Fruit fly (Drosophila melanogaster): ENCODE results near the gene CHES-1-like.

The CHES-1-like gene

DNA sequence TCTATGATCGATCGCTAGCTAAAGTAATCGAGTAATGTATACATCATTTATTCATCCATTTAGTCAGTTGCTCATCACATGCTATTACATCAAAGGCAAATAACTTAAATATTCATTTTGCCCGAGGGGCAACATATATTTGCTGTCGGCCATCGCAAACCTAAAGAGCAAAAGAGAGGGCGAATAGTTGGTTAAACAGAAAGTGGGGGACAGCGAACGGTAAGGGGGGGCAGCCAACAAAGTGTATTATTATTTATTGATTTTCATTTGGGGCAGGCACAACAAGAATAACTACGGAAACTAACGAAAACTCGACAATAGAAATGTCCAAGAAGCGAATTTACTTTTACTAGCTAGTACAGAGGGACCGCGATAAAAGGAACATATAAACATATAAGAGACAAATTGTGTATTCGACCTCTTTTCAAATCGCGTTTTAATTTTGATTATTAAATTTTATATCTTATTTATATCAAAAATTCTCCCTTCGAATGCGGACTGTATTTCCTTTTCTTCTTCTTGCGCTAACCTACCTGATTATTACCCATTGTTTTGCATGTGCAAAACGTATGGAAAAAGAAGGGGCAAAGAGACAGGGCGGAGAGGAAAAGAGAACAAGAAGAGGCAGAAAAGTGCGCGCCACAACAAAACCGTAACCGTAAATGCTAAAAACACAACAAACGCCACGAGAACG lies 17.8 kb downstream of the CHES-1-like start:
- TF ChIP-seq CG12605 (GFP tag; IDR thresholded peaks at IDR 0.05) (peak; percentile 12; the same call in 1 of the 2 replicates), gl (tag; optimal IDR thresholded peaks at IDR 0.05) (no peak), CG17806 (tag; optimal IDR thresholded peaks at IDR 0.05) (peak; percentile 5), D1 (tag; optimal IDR thresholded peaks at IDR 0.05) (no peak), EcR (GFP tag; optimal IDR thresholded peaks at IDR 0.05) (no peak), Ets98B (GFP tag; IDR thresholded peaks at IDR 0.05) (peak; percentile 68), CG4496 (GFP tag; IDR thresholded peaks at IDR 0.05) (peak; percentile 67; the same call in 2 of the 3 replicates)

DNA sequence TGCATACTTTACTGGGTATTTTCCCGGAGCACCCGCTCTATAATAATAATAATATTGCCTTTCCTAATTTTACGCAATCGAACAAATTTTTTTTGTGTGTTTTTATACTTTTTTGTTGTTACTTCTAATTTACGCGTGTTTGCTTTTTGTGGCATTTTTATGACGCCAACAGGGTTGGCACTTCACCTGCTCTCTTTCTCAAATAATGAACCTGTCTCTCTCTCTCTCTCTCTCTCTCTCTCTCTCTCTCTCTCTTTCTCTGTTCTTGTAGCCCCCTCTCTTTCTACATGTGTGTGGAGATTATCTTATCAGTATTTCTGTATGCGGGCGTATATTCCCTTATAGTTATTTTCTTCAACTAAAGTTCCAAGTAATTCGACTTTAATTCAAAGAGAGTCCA lies 18.5 kb downstream of the CHES-1-like start:
- TF ChIP-seq CG34367 (tag; optimal IDR thresholded peaks at IDR 0.05) (no peak), EcR (GFP tag; optimal IDR thresholded peaks at IDR 0.05) (no peak), CG9948 (tag; optimal IDR thresholded peaks at IDR 0.05) (no peak), CG15710 (tag; optimal IDR thresholded peaks at IDR 0.05) (no peak), Pif1A (GFP tag; optimal IDR thresholded peaks at IDR 0.05) (no peak), Ets98B (GFP tag; IDR thresholded peaks at IDR 0.05) (peak; percentile 32; the same call in 1 of the 2 replicates), fd96Ca (GFP tag; IDR thresholded peaks at IDR 0.05) (no peak), CG4496 (GFP tag; IDR thresholded peaks at IDR 0.05) (0 out of 3 replicates have a peak, but pooled peaks have one; percentile 29), Pif1B (GFP tag; optimal IDR thresholded peaks at IDR 0.05) (no peak), CG12605 (GFP tag; IDR thresholded peaks at IDR 0.05) (0 out of 2 replicates have a peak, but pooled peaks have one; percentile 24), rn (GFP tag; IDR thresholded peaks at IDR 0.05) (no peak)

- TF ChIP-seq rn (GFP tag; IDR thresholded peaks at IDR 0.05) (no peak), Pif1A (GFP tag; optimal IDR thresholded peaks at IDR 0.05) (no peak), CG32121 (GFP tag; IDR thresholded peaks at IDR 0.05) (no peak), CG34367 (tag; optimal IDR thresholded peaks at IDR 0.05) (no peak), gl (tag; optimal IDR thresholded peaks at IDR 0.05) (no peak), Pif1B (GFP tag; optimal IDR thresholded peaks at IDR 0.05) (no peak)
Observed at dm6 chrX:7688871-7689270, 20.3 kb downstream of the CHES-1-like start.

DNA sequence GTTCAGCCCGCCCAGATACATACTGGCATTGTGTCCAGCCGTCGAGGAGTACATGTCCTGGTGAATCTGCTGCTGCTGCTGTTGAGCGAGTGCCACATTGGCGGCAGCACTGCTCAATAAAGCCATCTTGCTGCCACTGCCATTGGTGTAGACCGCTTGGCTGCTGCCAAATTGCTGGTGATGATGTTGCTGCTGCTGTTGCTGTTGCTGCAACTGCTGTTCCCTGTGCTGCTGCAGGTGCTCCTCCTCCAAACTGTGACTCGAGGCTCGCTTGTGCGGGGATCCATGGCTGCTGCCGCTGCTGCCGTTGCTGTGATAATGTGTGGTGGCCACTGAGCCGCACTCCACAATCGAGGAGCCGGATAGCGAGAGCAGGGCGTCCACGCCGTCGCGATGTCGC lies 23.1 kb downstream of the CHES-1-like start:
- no peak for TF ChIP-seq CG15710 (tag; optimal IDR thresholded peaks at IDR 0.05)
- TF ChIP-seq CG10348 (GFP tag; IDR thresholded peaks at IDR 0.05) = no peak
- no peak for TF ChIP-seq Ets98B (GFP tag; IDR thresholded peaks at IDR 0.05)

DNA sequence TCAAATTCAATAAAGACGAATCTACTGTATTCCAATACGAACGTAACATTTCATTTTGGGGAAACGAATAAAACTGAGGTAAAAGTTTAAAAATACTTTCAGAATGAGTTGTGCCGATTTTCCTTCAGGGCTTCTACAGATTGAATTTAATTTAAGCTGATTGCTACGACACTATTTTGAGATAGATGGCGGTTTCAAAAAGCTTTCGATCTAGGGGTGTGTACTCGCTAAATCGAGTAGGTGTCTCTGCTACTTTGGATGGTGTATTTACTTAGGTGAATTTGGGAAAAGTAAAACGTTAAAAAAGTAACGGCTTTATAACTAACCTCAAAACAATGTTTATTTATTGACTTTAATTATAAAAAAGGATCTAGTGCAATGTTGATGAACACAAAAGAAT lies 30.4 kb downstream of the CHES-1-like start:
- TF ChIP-seq CG8301 (tag; optimal IDR thresholded peaks at IDR 0.05) = no peak
- no peak for TF ChIP-seq gl (tag; optimal IDR thresholded peaks at IDR 0.05)
- no peak for TF ChIP-seq D1 (tag; optimal IDR thresholded peaks at IDR 0.05)
- no peak for TF ChIP-seq Ets98B (GFP tag; IDR thresholded peaks at IDR 0.05)
- no peak for TF ChIP-seq CG8159 (tag; optimal IDR thresholded peaks at IDR 0.05)
- TF ChIP-seq fd96Ca (GFP tag; IDR thresholded peaks at IDR 0.05) = no peak
- no peak for TF ChIP-seq CG17806 (tag; optimal IDR thresholded peaks at IDR 0.05)
- TF ChIP-seq CG34367 (tag; optimal IDR thresholded peaks at IDR 0.05) = no peak
- no peak for TF ChIP-seq EcR (GFP tag; optimal IDR thresholded peaks at IDR 0.05)
- TF ChIP-seq CG32121 (GFP tag; IDR thresholded peaks at IDR 0.05) = no peak
- no peak for TF ChIP-seq CG12605 (GFP tag; IDR thresholded peaks at IDR 0.05)
- TF ChIP-seq CG13204 (GFP tag; optimal IDR thresholded peaks at IDR 0.05) = no peak
- TF ChIP-seq Pif1A (GFP tag; optimal IDR thresholded peaks at IDR 0.05) = no peak
- TF ChIP-seq CG4496 (GFP tag; IDR thresholded peaks at IDR 0.05) = no peak
- no peak for TF ChIP-seq CG10348 (GFP tag; IDR thresholded peaks at IDR 0.05)

DNA sequence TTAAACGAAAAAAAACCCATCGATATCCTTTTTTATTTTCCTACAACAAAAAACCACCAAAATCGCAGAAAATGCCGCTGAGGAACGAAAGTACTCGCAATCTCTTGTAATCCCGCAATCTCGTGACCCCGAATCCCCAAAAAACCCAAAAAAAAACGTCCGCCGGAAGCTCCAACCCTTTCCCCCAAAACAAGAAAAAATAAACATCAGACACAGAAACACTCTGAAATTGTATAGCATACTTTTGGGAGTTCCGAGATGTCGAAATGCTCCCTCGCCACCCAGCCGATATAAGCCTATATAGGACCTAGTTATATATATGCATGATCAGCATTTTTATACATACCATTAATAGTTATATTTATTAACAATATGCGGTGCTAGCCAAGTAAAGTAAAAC lies 32.3 kb downstream of the CHES-1-like start:
- no peak for TF ChIP-seq fd96Ca (GFP tag; IDR thresholded peaks at IDR 0.05)
- no peak for TF ChIP-seq CG32121 (GFP tag; IDR thresholded peaks at IDR 0.05)
- TF ChIP-seq CG14655 (GFP tag; optimal IDR thresholded peaks at IDR 0.05) = no peak
- no peak for TF ChIP-seq Snoo (tag; optimal IDR thresholded peaks at IDR 0.05)
- TF ChIP-seq rn (GFP tag; IDR thresholded peaks at IDR 0.05) = no peak
- TF ChIP-seq CG13204 (GFP tag; optimal IDR thresholded peaks at IDR 0.05) = no peak
- TF ChIP-seq CG8301 (tag; optimal IDR thresholded peaks at IDR 0.05) = no peak

dm6 chrX:7666613-7667202 lies 42.5 kb downstream of the CHES-1-like start:
- TF ChIP-seq CG4496 (GFP tag; IDR thresholded peaks at IDR 0.05) (0 out of 3 replicates have a peak, but pooled peaks have one; percentile 27), Ets98B (GFP tag; IDR thresholded peaks at IDR 0.05) (peak; percentile 9; the same call in 1 of the 2 replicates), EcR (GFP tag; optimal IDR thresholded peaks at IDR 0.05) (no peak)
